Fruit fly (Drosophila melanogaster) whole organism, adult: ENCODE results near the gene eIF4E4.

Source experiments
- CG12768 ChIP-seq: fragments of 200-800 bp; sonication (Bioruptor generic); optimal IDR thresholded peaks from 2 replicates; lab custom pipeline; 2017; ENCODE audit warnings: missing biosample characterization, missing genetic modification characterization, mild to moderate bottlenecking, moderate library complexity, missing genetic modification reagents
- CG1620 ChIP-seq: fragments of 200-800 bp; sonication (Bioruptor generic); optimal IDR thresholded peaks from 2 replicates; lab custom pipeline; 2016; ENCODE audit warnings: missing biosample characterization, missing genetic modification characterization
- CG33017 ChIP-seq: fragments of 200-800 bp; sonication (Bioruptor generic); optimal IDR thresholded peaks from 2 replicates; lab custom pipeline; 2018; ENCODE audit warnings: missing biosample characterization, mild to moderate bottlenecking, missing genetic modification characterization, moderate library complexity
- CG5204 ChIP-seq: fragments of 200-800 bp; sonication (Bioruptor generic); optimal IDR thresholded peaks from 2 replicates; lab custom pipeline; 2016; ENCODE audit warnings: missing biosample characterization, missing genetic modification characterization
- Clk ChIP-seq: fragments of 200-800 bp; sonication (Bioruptor generic); optimal IDR thresholded peaks from 2 replicates; lab custom pipeline; 2017; ENCODE audit warnings: missing biosample characterization, missing genetic modification characterization
- Mnt ChIP-seq: fragments of 200-800 bp; sonication (Bioruptor generic); optimal IDR thresholded peaks from 2 replicates; lab custom pipeline; 2016; ENCODE audit warnings: missing biosample characterization, mild to moderate bottlenecking, missing genetic modification characterization
- bab1 ChIP-seq: fragments of 200-800 bp; sonication (Bioruptor generic); optimal IDR thresholded peaks from 3 replicates; lab custom pipeline; 2019; ENCODE audit warnings: missing biosample characterization, mild to moderate bottlenecking, missing genetic modification characterization, moderate library complexity
- cnc ChIP-seq, 2 experiments: fragments of >200 bp; optimal IDR thresholded peaks; 2 replicates each; lab custom pipeline; 2017
- kay ChIP-seq: fragments of 200-800 bp; sonication (Bioruptor generic); peaks from one replicate; lab custom pipeline; 2016; ENCODE audit warnings: missing biosample characterization, missing genetic modification characterization, borderline replicate concordance
- ovo ChIP-seq: fragments of 200-800 bp; sonication (Bioruptor generic); optimal IDR thresholded peaks from 2 replicates; lab custom pipeline; 2016; ENCODE audit warnings: missing biosample characterization, missing genetic modification characterization
- pad ChIP-seq: fragments of 200-800 bp; sonication (Bioruptor generic); optimal IDR thresholded peaks from 3 replicates; lab custom pipeline; 2017; ENCODE audit warnings: missing biosample characterization, missing genetic modification characterization, mild to moderate bottlenecking, moderate library complexity, missing genetic modification reagents
- tj ChIP-seq: fragments of 200-800 bp; sonication (Bioruptor generic); optimal IDR thresholded peaks from 3 replicates; lab custom pipeline; 2017; ENCODE audit warnings: missing biosample characterization, mild to moderate bottlenecking, missing genetic modification characterization, moderate library complexity

DNA sequence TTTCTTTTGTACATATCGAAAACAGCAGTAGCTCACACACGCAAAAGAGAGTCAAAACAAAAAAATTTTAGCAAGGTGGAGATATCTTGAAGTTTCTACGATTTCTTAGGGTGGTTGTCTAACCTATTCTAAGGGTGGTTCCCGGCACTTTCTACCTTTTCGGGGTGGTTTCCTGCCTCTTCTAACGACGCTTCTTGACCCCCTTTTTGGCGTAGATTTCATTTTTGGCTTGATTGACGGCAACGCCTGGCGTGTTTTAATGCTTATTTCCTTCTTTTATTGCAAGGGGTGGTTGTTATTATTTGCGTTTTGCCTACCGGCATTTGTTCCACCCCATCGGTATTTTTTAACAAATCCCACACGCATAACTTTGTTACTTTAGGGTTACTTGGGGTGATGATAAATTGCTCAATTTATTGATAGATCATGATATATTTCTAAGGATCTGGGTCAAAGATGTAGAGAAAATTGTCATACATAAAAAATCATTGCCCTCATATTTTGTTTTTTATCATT is 35.6 kb upstream of the eIF4E4 start:
- TF ChIP-seq Clk (GFP tag; lab: Kevin White, UChicago) (no peak), ovo (GFP tag; lab: Kevin White, UChicago) (no peak), kay (GFP tag; lab: Kevin White, UChicago) (no peak), CG5204 (GFP tag; lab: Kevin White, UChicago) (no peak), cnc (optimal IDR thresholded peaks at IDR 0.05; lab: Kevin White, UChicago) (no peak), tj (no peak), Mnt (GFP tag; lab: Kevin White, UChicago) (no peak), bab1 (GFP tag; lab: Kevin White, UChicago) (no peak), pad (no peak), CG12768 (no peak), CG1620 (GFP tag; lab: Kevin White, UChicago) (no peak), CG33017 (tag; lab: Kevin White, UChicago) (no peak)
